Worm (Caenorhabditis elegans) whole organism, mixed stage, embryonic: ENCODE data around the gene R07E4.3.

Source experiments
- M03D4.4 ChIP-seq: sonication (generic microtip); optimal IDR thresholded peaks from 2 replicates; lab custom pipeline; 2017; ENCODE audit warnings: mild to moderate bottlenecking, missing genetic modification characterization, missing compliant biosample characterization
- bed-3 ChIP-seq: fragments of 200-800 bp; sonication (Bioruptor generic); optimal IDR thresholded peaks from 3 replicates; lab custom pipeline; 2018; ENCODE audit warnings: mild to moderate bottlenecking, missing genetic modification characterization, moderate library complexity, missing compliant biosample characterization
- blmp-1 ChIP-seq: fragments of 150-350 bp; optimal IDR thresholded peaks from 2 replicates; lab custom pipeline; 2014; ENCODE audit warnings: missing biosample characterization, missing genetic modification characterization
- ceh-39 ChIP-seq: fragments of 150-350 bp; optimal IDR thresholded peaks from 2 replicates; lab custom pipeline; 2014; ENCODE audit warnings: missing biosample characterization, missing genetic modification characterization
- ceh-43 ChIP-seq: fragments of 200-800 bp; sonication (Bioruptor generic); optimal IDR thresholded peaks from 2 replicates; lab custom pipeline; 2018; ENCODE audit warnings: mild to moderate bottlenecking, missing genetic modification characterization, moderate library complexity, missing compliant biosample characterization
- ceh-83 ChIP-seq: fragments of 200-800 bp; sonication (Bioruptor generic); optimal IDR thresholded peaks from 2 replicates; lab custom pipeline; 2018; ENCODE audit warnings: mild to moderate bottlenecking, missing genetic modification characterization, missing compliant biosample characterization
- ces-1 ChIP-seq: fragments of 150-350 bp; optimal IDR thresholded peaks from 2 replicates; lab custom pipeline; 2014; ENCODE audit warnings: missing biosample characterization, missing genetic modification reagents, missing genetic modification characterization
- cnd-1 ChIP-seq: fragments of 200-800 bp; sonication (Bioruptor generic); optimal IDR thresholded peaks from 2 replicates; lab custom pipeline; 2018; ENCODE audit warnings: mild to moderate bottlenecking, missing genetic modification characterization, missing compliant biosample characterization
- drap-1 ChIP-seq: fragments of 200-800 bp; sonication (Bioruptor generic); optimal IDR thresholded peaks from 3 replicates; lab custom pipeline; 2018; ENCODE audit warnings: mild to moderate bottlenecking, missing genetic modification characterization, missing compliant biosample characterization
- elt-1 ChIP-seq: sonication (generic microtip); optimal IDR thresholded peaks from 2 replicates; lab custom pipeline; 2017; ENCODE audit warnings: missing genetic modification characterization, mild to moderate bottlenecking, missing compliant biosample characterization, antibody characterized with exemption, moderate library complexity, borderline replicate concordance; ENCODE audit not compliant: insufficient read depth
- elt-3 ChIP-seq: fragments of 150-350 bp; optimal IDR thresholded peaks from 2 replicates; lab custom pipeline; 2014; ENCODE audit warnings: missing biosample characterization, missing genetic modification characterization
- flh-1 ChIP-seq: fragments of 200-800 bp; sonication (Bioruptor generic); optimal IDR thresholded peaks from 2 replicates; lab custom pipeline; 2018; ENCODE audit warnings: mild to moderate bottlenecking, missing genetic modification characterization, moderate library complexity, missing compliant biosample characterization
- ham-2 ChIP-seq: fragments of 200-800 bp; sonication (Bioruptor generic); optimal IDR thresholded peaks from 2 replicates; lab custom pipeline; 2018; ENCODE audit warnings: mild to moderate bottlenecking, missing genetic modification characterization, missing compliant biosample characterization
- hlh-1 ChIP-seq: fragments of 150-350 bp; optimal IDR thresholded peaks from 2 replicates; lab custom pipeline; 2014; ENCODE audit warnings: missing biosample characterization, missing genetic modification reagents, missing genetic modification characterization
- lin-13 ChIP-seq: fragments of 150-350 bp; optimal IDR thresholded peaks from 2 replicates; lab custom pipeline; 2014; ENCODE audit warnings: missing biosample characterization, missing genetic modification characterization
- lin-32 ChIP-seq: fragments of 200-800 bp; sonication (Bioruptor generic); optimal IDR thresholded peaks from 2 replicates; lab custom pipeline; 2018; ENCODE audit warnings: mild to moderate bottlenecking, missing genetic modification characterization, missing compliant biosample characterization
- lsy-2 ChIP-seq: fragments of 150-350 bp; optimal IDR thresholded peaks from 2 replicates; lab custom pipeline; 2014; ENCODE audit warnings: missing biosample characterization, missing genetic modification characterization
- mab-5 ChIP-seq: fragments of 150-350 bp; optimal IDR thresholded peaks from 2 replicates; lab custom pipeline; 2014; ENCODE audit warnings: missing biosample characterization, missing genetic modification characterization
- mep-1 ChIP-seq: fragments of 150-350 bp; optimal IDR thresholded peaks from 2 replicates; lab custom pipeline; 2017; ENCODE audit warnings: missing biosample characterization, missing genetic modification reagents, missing genetic modification characterization, inconsistent platforms
- mls-2 ChIP-seq: sonication (generic microtip); optimal IDR thresholded peaks from 2 replicates; lab custom pipeline; 2016; ENCODE audit warnings: mild to moderate bottlenecking, missing genetic modification characterization, moderate library complexity, missing compliant biosample characterization
- nhr-12 ChIP-seq: fragments of 150-350 bp; optimal IDR thresholded peaks from 2 replicates; lab custom pipeline; 2014; ENCODE audit warnings: missing biosample characterization, missing genetic modification characterization
- nhr-2 ChIP-seq: fragments of 150-350 bp; optimal IDR thresholded peaks from 2 replicates; lab custom pipeline; 2014; ENCODE audit warnings: missing biosample characterization, missing genetic modification characterization
- nhr-237 ChIP-seq: fragments of 150-350 bp; optimal IDR thresholded peaks from 2 replicates; lab custom pipeline; 2014; ENCODE audit warnings: missing biosample characterization, missing genetic modification characterization
- nhr-28 ChIP-seq: fragments of 150-350 bp; optimal IDR thresholded peaks from 2 replicates; lab custom pipeline; 2014; ENCODE audit warnings: missing biosample characterization, missing genetic modification characterization
- nhr-76 ChIP-seq: sonication (generic microtip); optimal IDR thresholded peaks from 2 replicates; lab custom pipeline; 2017; ENCODE audit warnings: missing biosample characterization, missing genetic modification characterization
- pha-4 ChIP-seq: fragments of 150-350 bp; optimal IDR thresholded peaks from 2 replicates; lab custom pipeline; 2018; ENCODE audit warnings: missing biosample characterization, missing genetic modification reagents, missing genetic modification characterization
- sem-2 ChIP-seq: fragments of 200-800 bp; sonication (Bioruptor generic); optimal IDR thresholded peaks from 2 replicates; lab custom pipeline; 2018; ENCODE audit warnings: mild to moderate bottlenecking, missing genetic modification characterization, missing compliant biosample characterization
- snpc-4 ChIP-seq: fragments of 150-350 bp; optimal IDR thresholded peaks from 2 replicates; lab custom pipeline; 2014; ENCODE audit warnings: missing biosample characterization, missing genetic modification characterization
- sptf-1 ChIP-seq: sonication (generic microtip); optimal IDR thresholded peaks from 2 replicates; lab custom pipeline; 2017; ENCODE audit warnings: mild to moderate bottlenecking, missing genetic modification characterization, moderate library complexity, missing compliant biosample characterization
- tbx-8 ChIP-seq: fragments of 200-800 bp; sonication (Bioruptor generic); optimal IDR thresholded peaks from 2 replicates; lab custom pipeline; 2018; ENCODE audit warnings: mild to moderate bottlenecking, missing genetic modification characterization, moderate library complexity, missing compliant biosample characterization
- unc-120 ChIP-seq: sonication (generic microtip); optimal IDR thresholded peaks from 2 replicates; lab custom pipeline; 2017; ENCODE audit warnings: missing genetic modification characterization, missing compliant biosample characterization; ENCODE audit not compliant: poor library complexity, severe bottlenecking
- unc-39 ChIP-seq: fragments of 150-350 bp; optimal IDR thresholded peaks from 2 replicates; lab custom pipeline; 2014; ENCODE audit warnings: missing biosample characterization, missing genetic modification characterization
- unc-62 ChIP-seq: fragments of 150-350 bp; optimal IDR thresholded peaks from 2 replicates; lab custom pipeline; 2014; ENCODE audit warnings: missing biosample characterization, missing genetic modification reagents, missing genetic modification characterization
- zip-8 ChIP-seq: fragments of 150-350 bp; optimal IDR thresholded peaks from 2 replicates; lab custom pipeline; 2014; ENCODE audit warnings: missing biosample characterization, missing genetic modification characterization
- ztf-11 ChIP-seq: fragments of 150-350 bp; optimal IDR thresholded peaks from 2 replicates; lab custom pipeline; 2014; ENCODE audit warnings: missing biosample characterization, missing genetic modification characterization

R07E4.3 gene

ce11 chrX:5953174-5953573 is at the start of gene R07E4.3, which contains the start of gene R07E4.5:
TSS of gene R07E4.3 (plus strand) at chrX:5953458.
TSS of gene R07E4.5 (minus strand) at chrX:5953174.
- no peak for TF ChIP-seq nhr-76 (tag; lab: Kevin White, UChicago)
- TF ChIP-seq nhr-28 (tag; lab: Kevin White, UChicago): no peak
- no peak for TF ChIP-seq mab-5
- TF ChIP-seq lsy-2 (tag; lab: Kevin White, UChicago): peak; percentile 71
- no peak for TF ChIP-seq blmp-1 (tag; lab: Kevin White, UChicago)
- no peak for TF ChIP-seq tbx-8
- no peak for TF ChIP-seq bed-3 (GFP tag; lab: Kevin White, UChicago)
- TF ChIP-seq unc-62: no peak
- TF ChIP-seq sptf-1: no peak
- TF ChIP-seq zip-8: no peak
- no peak for TF ChIP-seq drap-1
- TF ChIP-seq sem-2: no peak
- TF ChIP-seq hlh-1 (tag; lab: Kevin White, UChicago): peak; percentile 60
- no peak for TF ChIP-seq ceh-39 (tag; lab: Kevin White, UChicago)
- peak; percentile 50 for TF ChIP-seq unc-120 (tag; lab: Kevin White, UChicago)
- TF ChIP-seq elt-3 (tag; lab: Kevin White, UChicago): no peak
- TF ChIP-seq nhr-237 (tag; lab: Kevin White, UChicago): peak; percentile 43
- TF ChIP-seq lin-13: peak; percentile 56
- TF ChIP-seq pha-4 (tag; lab: Kevin White, UChicago): peak; percentile 80
- TF ChIP-seq nhr-2 (tag; lab: Kevin White, UChicago): no peak
- peak; percentile 15 for TF ChIP-seq mls-2
- no peak for TF ChIP-seq ceh-43 (GFP tag; lab: Kevin White, UChicago)
- no peak for TF ChIP-seq nhr-12 (tag; lab: Kevin White, UChicago)
- TF ChIP-seq snpc-4 (tag; lab: Kevin White, UChicago): no peak
- TF ChIP-seq mep-1 (tag; lab: Kevin White, UChicago): peak; percentile 93
- no peak for TF ChIP-seq flh-1 (GFP tag; lab: Kevin White, UChicago)
- no peak for TF ChIP-seq elt-1
- no peak for TF ChIP-seq ztf-11 (tag; lab: Kevin White, UChicago)
- no peak for TF ChIP-seq ham-2 (GFP tag; lab: Kevin White, UChicago)
- TF ChIP-seq M03D4.4 (tag; lab: Kevin White, UChicago): no peak
- no peak for TF ChIP-seq unc-39 (tag; lab: Kevin White, UChicago)
- peak; percentile 48 for TF ChIP-seq ces-1
- no peak for TF ChIP-seq ceh-83 (GFP tag; lab: Kevin White, UChicago)
- TF ChIP-seq lin-32 (GFP tag; lab: Kevin White, UChicago): no peak
- TF ChIP-seq cnd-1: no peak

ce11 chrX:5903896-5904295 is 49.4 kb upstream of the R07E4.3 start:
- no peak for TF ChIP-seq nhr-237 (tag; lab: Kevin White, UChicago)
- TF ChIP-seq ces-1: peak; percentile 74
- TF ChIP-seq, all 35 proteins: peak for 1

ce11 chrX:5904603-5905081 is 48.6 kb upstream of the R07E4.3 start, which contains the start of gene nlp-49:
TSS of gene nlp-49 (plus strand) at chrX:5904653.
- TF ChIP-seq pha-4 (tag; lab: Kevin White, UChicago) (no peak), mls-2 (no peak), ceh-43 (GFP tag; lab: Kevin White, UChicago) (no peak), elt-1 (no peak), ztf-11 (tag; lab: Kevin White, UChicago) (no peak), tbx-8 (no peak), hlh-1 (tag; lab: Kevin White, UChicago) (no peak), nhr-76 (tag; lab: Kevin White, UChicago) (no peak)

DNA sequence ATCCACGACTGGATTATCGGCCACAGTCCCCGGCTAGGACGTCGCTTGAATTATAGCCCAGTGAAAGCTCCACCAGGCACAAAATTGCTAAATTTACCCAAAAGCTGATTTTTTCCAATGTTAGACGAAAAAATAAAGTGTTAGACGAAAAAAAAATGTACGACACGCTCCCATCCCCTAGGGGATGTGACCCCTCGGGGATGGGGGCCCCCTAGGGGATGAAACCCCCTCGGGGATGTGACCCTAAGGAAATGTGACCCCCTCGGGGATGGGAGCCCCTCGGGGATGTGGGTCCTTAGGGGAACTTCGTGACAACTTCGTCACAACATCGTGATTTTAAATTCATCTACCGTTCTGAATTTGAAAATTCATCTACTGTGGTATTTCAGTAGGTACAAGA is 47.5 kb upstream of the R07E4.3 start:
- TF ChIP-seq nhr-237 (tag; lab: Kevin White, UChicago) (no peak), mab-5 (no peak), ztf-11 (tag; lab: Kevin White, UChicago) (no peak), bed-3 (GFP tag; lab: Kevin White, UChicago) (no peak), snpc-4 (tag; lab: Kevin White, UChicago) (no peak), drap-1 (no peak), lin-32 (GFP tag; lab: Kevin White, UChicago) (no peak), lin-13 (no peak), nhr-28 (tag; lab: Kevin White, UChicago) (no peak), mls-2 (no peak), hlh-1 (tag; lab: Kevin White, UChicago) (no peak), elt-3 (tag; lab: Kevin White, UChicago) (no peak), ceh-43 (GFP tag; lab: Kevin White, UChicago) (no peak)
